Worm (Caenorhabditis elegans): ENCODE results near the gene fip-3.

Gene fip-3

DNA sequence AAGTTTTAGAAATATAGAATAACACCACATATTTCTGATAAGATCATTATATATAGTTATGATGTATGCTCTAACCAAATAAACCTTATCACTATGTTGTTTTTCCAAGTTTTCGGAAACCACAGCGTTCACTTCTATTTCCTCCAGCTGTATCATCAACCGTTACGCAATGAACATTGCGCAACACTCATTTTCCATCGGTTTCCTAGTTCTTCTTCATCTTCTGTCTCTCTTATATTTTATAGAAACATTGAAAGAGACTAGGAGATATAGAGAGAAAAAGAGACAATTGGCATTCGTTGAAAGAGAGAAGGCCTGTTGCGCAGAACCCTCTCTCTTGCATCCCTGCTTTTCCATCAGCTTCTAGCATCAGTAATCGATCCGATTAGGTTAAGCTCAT is 15.0 kb downstream of the fip-3 start:
- TF ChIP-seq tbx-7 (tag; optimal IDR thresholded peaks at IDR 0.05) (no peak), npax-4 (tag; optimal IDR thresholded peaks at IDR 0.05) (no peak), unc-55 (GFP tag; optimal IDR thresholded peaks at IDR 0.05) (no peak), pag-3 (tag; optimal IDR thresholded peaks at IDR 0.05; ENCODE audit: borderline replicate concordance) (no peak), ceh-48 (tag; optimal IDR thresholded peaks at IDR 0.05) (no peak), elt-2 (tag; optimal IDR thresholded peaks at IDR 0.05) (peak; percentile 66)

DNA sequence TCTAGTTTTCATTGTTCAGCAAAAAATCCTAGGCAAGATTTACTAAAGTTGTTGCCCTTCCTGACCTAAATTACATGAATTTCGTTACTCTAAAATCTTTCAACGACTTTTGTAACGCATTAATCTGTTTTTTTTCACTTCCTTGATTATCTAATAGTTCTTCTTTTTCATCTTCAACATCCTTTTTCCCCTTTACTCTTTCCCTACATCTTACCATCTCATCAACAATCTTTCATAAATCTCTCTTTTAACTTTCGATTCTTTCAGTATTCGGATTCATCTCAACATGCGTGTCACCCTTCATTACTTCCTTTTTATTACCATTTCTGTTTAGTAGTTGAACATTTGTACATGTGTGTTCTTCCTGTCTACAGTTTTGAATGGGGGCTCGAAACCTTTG is 15.4 kb downstream of the fip-3 start:
- no peak for TF ChIP-seq fkh-6 (tag; optimal IDR thresholded peaks at IDR 0.05)
- no peak for TF ChIP-seq ceh-18 (tag; optimal IDR thresholded peaks at IDR 0.05)
- TF ChIP-seq pha-4 (tag; optimal IDR thresholded peaks at IDR 0.05): no peak
- TF ChIP-seq hlh-15 (tag; optimal IDR thresholded peaks at IDR 0.05): no peak
- no peak for TF ChIP-seq ama-1 (optimal IDR thresholded peaks at IDR 0.05)
- no peak for TF ChIP-seq ceh-24 (tag; optimal IDR thresholded peaks at IDR 0.05)
- TF ChIP-seq unc-86 (tag; optimal IDR thresholded peaks at IDR 0.05): no peak
- no peak for TF ChIP-seq tbx-7 (tag; optimal IDR thresholded peaks at IDR 0.05)

DNA sequence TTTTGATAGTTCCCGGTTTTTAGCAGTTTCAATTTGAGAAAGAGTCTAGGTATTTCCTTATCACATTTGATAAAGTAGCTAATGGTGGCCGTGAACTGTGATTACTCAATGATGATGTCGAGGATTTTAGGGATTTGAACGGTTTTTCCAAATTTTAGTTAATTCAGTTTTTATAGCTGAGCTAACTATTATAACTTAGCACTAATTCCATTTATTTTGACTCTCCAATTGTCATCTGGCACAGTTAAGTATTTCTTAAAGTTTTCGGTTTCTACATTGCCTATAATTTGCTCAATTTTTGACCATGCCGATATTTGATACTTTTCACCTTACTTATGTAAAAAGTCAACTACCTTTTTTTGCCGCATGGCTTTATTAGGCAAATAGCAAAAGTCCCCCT is 16.0 kb downstream of the fip-3 start:
- TF ChIP-seq hlh-6 (tag; optimal IDR thresholded peaks at IDR 0.05) (no peak), fkh-10 (GFP tag; optimal IDR thresholded peaks at IDR 0.05) (no peak), che-1 (tag; optimal IDR thresholded peaks at IDR 0.05) (no peak), nfya-1 (tag; optimal IDR thresholded peaks at IDR 0.05) (no peak), npax-4 (tag; optimal IDR thresholded peaks at IDR 0.05) (no peak), eyg-1 (tag; optimal IDR thresholded peaks at IDR 0.05) (no peak), pqm-1 (tag; optimal IDR thresholded peaks at IDR 0.05) (no peak), hlh-13 (GFP tag; optimal IDR thresholded peaks at IDR 0.05) (no peak), ceh-45 (GFP tag; IDR thresholded peaks at IDR 0.05) (no peak), unc-86 (tag; optimal IDR thresholded peaks at IDR 0.05) (no peak), unc-42 (tag; optimal IDR thresholded peaks at IDR 0.05) (no peak), syd-9 (tag; optimal IDR thresholded peaks at IDR 0.05) (no peak), tbx-7 (tag; optimal IDR thresholded peaks at IDR 0.05) (no peak), ahr-1 (tag; optimal IDR thresholded peaks at IDR 0.05) (no peak), ttx-3 (tag; optimal IDR thresholded peaks at IDR 0.05) (no peak), ets-4 (tag; optimal IDR thresholded peaks at IDR 0.05) (no peak), F13H6.1 (tag; optimal IDR thresholded peaks at IDR 0.05) (no peak), dmd-4 (tag; optimal IDR thresholded peaks at IDR 0.05; ENCODE audit: borderline replicate concordance) (no peak), pax-1 (tag; optimal IDR thresholded peaks at IDR 0.05) (no peak)

DNA sequence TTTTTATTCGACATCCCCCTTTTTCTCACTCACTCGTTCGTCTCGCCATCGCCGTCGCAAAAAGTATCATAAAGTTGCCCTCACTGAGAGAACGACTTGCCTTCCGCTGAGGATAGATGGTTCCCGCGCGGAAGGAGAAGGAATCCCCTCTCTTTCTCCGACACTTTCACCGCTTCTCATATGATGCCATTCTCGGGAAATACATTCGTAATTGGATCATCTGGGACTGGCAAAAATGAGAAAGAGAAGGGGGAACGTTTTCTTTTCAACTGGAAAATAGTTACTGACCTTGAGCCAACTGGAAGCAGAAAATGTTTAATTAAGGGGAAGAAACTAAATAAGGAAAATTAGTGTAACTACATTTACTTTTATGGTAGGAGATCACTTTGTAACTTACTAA is 17.4 kb downstream of the fip-3 start:
- TF ChIP-seq ceh-34 (tag; optimal IDR thresholded peaks at IDR 0.05) (no peak), pros-1 (tag; optimal IDR thresholded peaks at IDR 0.05) (no peak), unc-42 (tag; optimal IDR thresholded peaks at IDR 0.05) (peak; percentile 65), ref-2 (tag; optimal IDR thresholded peaks at IDR 0.05) (peak; percentile 3), npax-4 (tag; optimal IDR thresholded peaks at IDR 0.05) (no peak), madf-2 (tag; optimal IDR thresholded peaks at IDR 0.05) (no peak), nfya-1 (tag; optimal IDR thresholded peaks at IDR 0.05) (no peak)

DNA sequence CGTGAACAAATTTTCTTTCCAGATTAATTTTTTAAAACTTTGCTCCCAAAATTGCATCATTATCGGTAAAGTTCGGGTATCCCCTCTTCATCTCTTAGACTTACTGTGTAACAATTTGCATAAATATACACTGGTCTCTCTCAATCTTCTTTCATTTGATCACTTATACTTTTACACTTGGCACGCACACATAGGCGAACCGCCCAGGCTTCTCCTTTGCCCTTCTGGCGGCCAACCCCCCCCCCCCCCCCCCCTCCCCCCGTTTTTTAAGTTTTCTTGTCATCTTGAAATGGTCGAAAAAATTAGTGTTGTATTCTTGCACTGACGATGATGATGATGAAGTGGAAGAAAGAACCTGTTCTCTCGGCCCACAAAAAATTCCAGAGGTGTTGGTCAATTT is 19.0 kb downstream of the fip-3 start:
- TF ChIP-seq ahr-1 (tag; optimal IDR thresholded peaks at IDR 0.05) (no peak), tbx-2 (tag; optimal IDR thresholded peaks at IDR 0.05) (no peak), hlh-30 (tag; optimal IDR thresholded peaks at IDR 0.05; ENCODE audit: insufficient read depth) (no peak), ceh-18 (tag; optimal IDR thresholded peaks at IDR 0.05) (no peak), sox-4 (tag; optimal IDR thresholded peaks at IDR 0.05) (no peak), che-1 (tag; optimal IDR thresholded peaks at IDR 0.05) (no peak), Y22D7AL.16 (tag; optimal IDR thresholded peaks at IDR 0.05) (no peak), sox-2 (GFP tag; IDR thresholded peaks at IDR 0.05) (no peak), K02D7.2 (tag; optimal IDR thresholded peaks at IDR 0.05) (no peak), pqm-1 (tag; optimal IDR thresholded peaks at IDR 0.05) (no peak), ceh-24 (tag; optimal IDR thresholded peaks at IDR 0.05) (no peak), syd-9 (tag; optimal IDR thresholded peaks at IDR 0.05) (no peak), C08G9.2 (tag; optimal IDR thresholded peaks at IDR 0.05) (no peak), nhr-232 (tag; optimal IDR thresholded peaks at IDR 0.05) (no peak), sdc-2 (tag; optimal IDR thresholded peaks at IDR 0.05) (no peak), hlh-13 (GFP tag; optimal IDR thresholded peaks at IDR 0.05) (no peak)

Data from whole organism, late embryonic.